Worm (Caenorhabditis elegans) whole organism, L4 larva: ENCODE measurements around the gene sfxn-1.4.

Source experiments
- D1046.2 ChIP-seq: fragments of 200-800 bp; sonication (Bioruptor generic); IDR thresholded peaks from 2 replicates; pipeline ENCODE4 v1.3.6; 2022; ENCODE audit warnings: missing genetic modification characterization, missing compliant biosample characterization
- F10B5.3 ChIP-seq: sonication (generic microtip); optimal IDR thresholded peaks from 2 replicates; lab custom pipeline; 2016; ENCODE audit warnings: mild to moderate bottlenecking, missing genetic modification characterization, missing compliant biosample characterization
- F37D6.2 ChIP-seq: sonication (generic microtip); optimal IDR thresholded peaks from 2 replicates; lab custom pipeline; 2016; ENCODE audit warnings: mild to moderate bottlenecking, missing genetic modification characterization, missing compliant biosample characterization
- F44E2.7 ChIP-seq: fragments of 200-800 bp; sonication (Bioruptor generic); IDR thresholded peaks from 2 replicates; pipeline ENCODE4 v2.1.2; 2022; ENCODE audit warnings: missing genetic modification characterization, missing compliant biosample characterization
- T20F7.1 ChIP-seq: fragments of 200-800 bp; sonication (Bioruptor generic); optimal IDR thresholded peaks from 2 replicates; lab custom pipeline; 2018; ENCODE audit warnings: mild to moderate bottlenecking, missing genetic modification characterization, missing compliant biosample characterization
- Y105C5A.15 ChIP-seq: fragments of 200-800 bp; sonication (Bioruptor generic); IDR thresholded peaks from 2 replicates; pipeline ENCODE4 v1.3.6; 2022; ENCODE audit warnings: missing genetic modification characterization, missing compliant biosample characterization
- Y48G9A.11 ChIP-seq: fragments of 200-800 bp; sonication (Bioruptor generic); IDR thresholded peaks from 2 replicates; pipeline ENCODE4 v1.3.6; 2022; ENCODE audit warnings: missing genetic modification reagents, missing genetic modification characterization, missing compliant biosample characterization
- Y5F2A.4 ChIP-seq: fragments of 200-800 bp; sonication (Bioruptor generic); optimal IDR thresholded peaks from 2 replicates; lab custom pipeline; 2018; ENCODE audit warnings: mild to moderate bottlenecking, missing genetic modification characterization, missing compliant biosample characterization
- ZK337.2 ChIP-seq: fragments of 200-800 bp; sonication (Bioruptor generic); IDR thresholded peaks from 2 replicates; pipeline ENCODE4 v1.3.6; 2022; ENCODE audit warnings: missing genetic modification reagents, missing genetic modification characterization, missing compliant biosample characterization
- aly-2 ChIP-seq: sonication (generic microtip); optimal IDR thresholded peaks from 2 replicates; lab custom pipeline; 2018; ENCODE audit warnings: missing biosample characterization, missing genetic modification characterization
- ceh-20 ChIP-seq: fragments of 200-800 bp; sonication (Bioruptor generic); IDR thresholded peaks from 2 replicates; pipeline ENCODE4 v1.3.6; 2022; ENCODE audit warnings: missing genetic modification reagents, missing genetic modification characterization, missing compliant biosample characterization
- ceh-32 ChIP-seq: sonication (generic microtip); optimal IDR thresholded peaks from 2 replicates; lab custom pipeline; 2016; ENCODE audit warnings: mild to moderate bottlenecking, missing genetic modification characterization, missing compliant biosample characterization; ENCODE audit not compliant: poor library complexity
- ceh-82 ChIP-seq: sonication (generic microtip); optimal IDR thresholded peaks from 2 replicates; lab custom pipeline; 2017; ENCODE audit warnings: missing biosample characterization, missing genetic modification characterization
- cey-2 ChIP-seq: sonication (generic microtip); optimal IDR thresholded peaks from 3 replicates; lab custom pipeline; 2017; ENCODE audit warnings: missing genetic modification characterization, mild to moderate bottlenecking, missing compliant biosample characterization, antibody characterized with exemption, borderline replicate concordance; ENCODE audit not compliant: insufficient read depth
- daf-16 ChIP-seq, 3 experiments: sonication (generic microtip); optimal IDR thresholded peaks; 2 replicates each; lab custom pipeline; 2016 to 2017; ENCODE audit warnings: missing genetic modification characterization in 3 of 3, missing genetic modification reagents in 3 of 3, mild to moderate bottlenecking in 2 of 3, missing compliant biosample characterization in 2 of 3, missing biosample characterization in 1 of 3, moderate library complexity in 1 of 3
- daf-19 ChIP-seq: fragments of 200-800 bp; sonication (Bioruptor generic); conservative IDR thresholded peaks from 2 replicates; pipeline ENCODE4 v1.3.6; 2022; ENCODE audit warnings: missing genetic modification characterization, missing compliant biosample characterization
- dmd-6 ChIP-seq: fragments of 200-800 bp; sonication (Bioruptor generic); IDR thresholded peaks from 2 replicates; pipeline ENCODE4 v1.3.6; 2022; ENCODE audit warnings: missing genetic modification reagents, missing genetic modification characterization, missing compliant biosample characterization
- dpl-1 ChIP-seq: fragments of 150-350 bp; optimal IDR thresholded peaks from 2 replicates; lab custom pipeline; 2014; ENCODE audit warnings: missing biosample characterization, missing genetic modification reagents, missing genetic modification characterization
- duxl-1 ChIP-seq: sonication (generic microtip); optimal IDR thresholded peaks from 2 replicates; lab custom pipeline; 2016; ENCODE audit warnings: mild to moderate bottlenecking, missing genetic modification characterization, moderate library complexity, missing compliant biosample characterization; ENCODE audit not compliant: poor library complexity
- fkh-10 ChIP-seq: fragments of 150-350 bp; optimal IDR thresholded peaks from 2 replicates; lab custom pipeline; 2014; ENCODE audit warnings: missing biosample characterization, missing genetic modification reagents, missing genetic modification characterization
- hif-1 ChIP-seq, 2 experiments: sonication (generic microtip); optimal IDR thresholded peaks; 2 replicates each; lab custom pipeline; 2016 to 2017; ENCODE audit warnings: missing compliant biosample characterization in 2 of 2, missing genetic modification characterization in 2 of 2, missing genetic modification reagents in 2 of 2, missing genotype in 2 of 2, mild to moderate bottlenecking in 1 of 2
- lim-7 ChIP-seq: fragments of 200-800 bp; sonication (Bioruptor generic); IDR thresholded peaks from 2 replicates; pipeline ENCODE4 v1.3.6; 2022; ENCODE audit warnings: missing genetic modification characterization, missing compliant biosample characterization
- lin-15B ChIP-seq: fragments of 150-350 bp; sonication (generic microtip); optimal IDR thresholded peaks from 3 replicates; lab custom pipeline; 2014; ENCODE audit warnings: missing biosample characterization, missing genetic modification characterization
- lin-29 ChIP-seq: fragments of 200-800 bp; sonication (Bioruptor generic); IDR thresholded peaks from 2 replicates; pipeline ENCODE4 v1.3.6; 2022; ENCODE audit warnings: missing genetic modification reagents, missing genetic modification characterization, missing compliant biosample characterization
- lin-38 ChIP-seq: fragments of 200-800 bp; sonication (Bioruptor generic); IDR thresholded peaks from 2 replicates; pipeline ENCODE4 v1.3.6; 2022; ENCODE audit warnings: missing genetic modification reagents, missing genetic modification characterization, missing compliant biosample characterization
- madf-5 ChIP-seq, 2 experiments: fragments of 200-800 bp; sonication (Bioruptor generic); IDR thresholded peaks; 2 replicates each; pipeline ENCODE4 v1.3.6; 2022; ENCODE audit warnings: missing compliant biosample characterization in 2 of 2, missing genetic modification characterization in 2 of 2
- madf-9 ChIP-seq: fragments of 200-800 bp; sonication (Bioruptor generic); conservative IDR thresholded peaks from 2 replicates; pipeline ENCODE4 v1.3.6; 2022; ENCODE audit warnings: missing genetic modification reagents, missing genetic modification characterization, missing compliant biosample characterization
- mes-2 ChIP-seq: sonication (generic microtip); optimal IDR thresholded peaks from 2 replicates; lab custom pipeline; 2016; ENCODE audit warnings: missing genotype, mild to moderate bottlenecking, missing genetic modification characterization, missing compliant biosample characterization; ENCODE audit not compliant: poor library complexity, severe bottlenecking
- mxl-2 ChIP-seq: fragments of 200-800 bp; sonication (Bioruptor generic); conservative IDR thresholded peaks from 2 replicates; pipeline ENCODE4 v1.3.6; 2022; ENCODE audit warnings: missing genetic modification reagents, missing genetic modification characterization, missing compliant biosample characterization
- mxl-3 ChIP-seq: fragments of 200-800 bp; sonication (Bioruptor generic); optimal IDR thresholded peaks from 2 replicates; lab custom pipeline; 2018; ENCODE audit warnings: mild to moderate bottlenecking, missing genetic modification characterization, missing compliant biosample characterization
- nhr-102 ChIP-seq: sonication (generic microtip); optimal IDR thresholded peaks from 2 replicates; lab custom pipeline; 2016; ENCODE audit warnings: mild to moderate bottlenecking, missing genetic modification characterization, moderate library complexity, missing compliant biosample characterization
- nhr-111 ChIP-seq: fragments of 200-800 bp; sonication (Bioruptor generic); optimal IDR thresholded peaks from 2 replicates; lab custom pipeline; 2018; ENCODE audit warnings: mild to moderate bottlenecking, missing genetic modification characterization, missing compliant biosample characterization
- nhr-237 ChIP-seq: sonication (generic microtip); optimal IDR thresholded peaks from 2 replicates; lab custom pipeline; 2017; ENCODE audit warnings: missing biosample characterization, missing genetic modification characterization
- nhr-28 ChIP-seq: fragments of 150-350 bp; optimal IDR thresholded peaks from 2 replicates; lab custom pipeline; 2014; ENCODE audit warnings: missing biosample characterization, missing genetic modification characterization
- nhr-48 ChIP-seq: sonication (generic microtip); optimal IDR thresholded peaks from 2 replicates; lab custom pipeline; 2016; ENCODE audit warnings: mild to moderate bottlenecking, missing genetic modification characterization, missing compliant biosample characterization
- nhr-76 ChIP-seq: fragments of 150-350 bp; optimal IDR thresholded peaks from 2 replicates; lab custom pipeline; 2014; ENCODE audit warnings: missing biosample characterization, missing genetic modification characterization
- pha-4 ChIP-seq, 2 experiments: fragments of 150-350 bp in 1 of 2; fragments of 200-800 bp in 1 of 2; sonication (Bioruptor generic) in 1 of 2; IDR thresholded peaks in 1 of 2; optimal IDR thresholded peaks in 1 of 2; 2 replicates each; pipeline versions ENCODE4 v1.3.6 to Lab custom; 2014 to 2022; ENCODE audit warnings: missing genetic modification characterization in 2 of 2, missing genetic modification reagents in 2 of 2, missing biosample characterization in 1 of 2, missing compliant biosample characterization in 1 of 2
- php-3 ChIP-seq: fragments of 200-800 bp; sonication (Bioruptor generic); IDR thresholded peaks from 2 replicates; pipeline ENCODE4 v1.3.6; 2022; ENCODE audit warnings: missing genetic modification reagents, missing genetic modification characterization, missing compliant biosample characterization
- rbr-2 ChIP-seq: sonication (generic microtip); optimal IDR thresholded peaks from 2 replicates; lab custom pipeline; 2016; ENCODE audit warnings: missing genotype, missing genetic modification characterization, missing compliant biosample characterization
- saeg-2 ChIP-seq: fragments of 200-800 bp; sonication (Bioruptor generic); IDR thresholded peaks from 2 replicates; pipeline ENCODE4 v1.3.6; 2022; ENCODE audit warnings: missing genetic modification reagents, missing genetic modification characterization, missing compliant biosample characterization
- sdz-12 ChIP-seq: fragments of 200-800 bp; sonication (Bioruptor generic); optimal IDR thresholded peaks from 2 replicates; lab custom pipeline; 2018; ENCODE audit warnings: mild to moderate bottlenecking, missing genetic modification characterization, missing compliant biosample characterization
- set-16 ChIP-seq: fragments of 200-800 bp; sonication (Bioruptor generic); IDR thresholded peaks from 2 replicates; pipeline ENCODE4 v1.3.6; 2022; ENCODE audit warnings: missing genetic modification reagents, missing genetic modification characterization, missing compliant biosample characterization
- skn-1 ChIP-seq: fragments of 150-350 bp; optimal IDR thresholded peaks from 2 replicates; lab custom pipeline; 2014; ENCODE audit warnings: missing biosample characterization, missing genetic modification characterization
- spr-3 ChIP-seq: fragments of 200-800 bp; sonication (Bioruptor generic); optimal IDR thresholded peaks from 2 replicates; lab custom pipeline; 2018; ENCODE audit warnings: mild to moderate bottlenecking, missing genetic modification characterization, missing compliant biosample characterization
- unc-39 ChIP-seq: sonication (generic microtip); optimal IDR thresholded peaks from 2 replicates; lab custom pipeline; 2017; ENCODE audit warnings: missing biosample characterization, missing genetic modification characterization
- vab-7 ChIP-seq: fragments of 200-800 bp; sonication (Bioruptor generic); IDR thresholded peaks from 2 replicates; pipeline ENCODE4 v1.3.6; 2022; ENCODE audit warnings: missing genetic modification reagents, missing genetic modification characterization, missing compliant biosample characterization
- zag-1 ChIP-seq: fragments of 150-350 bp; optimal IDR thresholded peaks from 2 replicates; lab custom pipeline; 2014; ENCODE audit warnings: missing biosample characterization, missing genetic modification characterization
- zip-11 ChIP-seq: fragments of 200-800 bp; sonication (Bioruptor generic); IDR thresholded peaks from 2 replicates; pipeline ENCODE4 v1.3.6; 2022; ENCODE audit warnings: missing genetic modification characterization, missing compliant biosample characterization
- ztf-7 ChIP-seq: fragments of 150-350 bp; optimal IDR thresholded peaks from 2 replicates; lab custom pipeline; 2014; ENCODE audit warnings: missing biosample characterization, missing genetic modification characterization

The sfxn-1.4 gene

ce11 chrII:11635745-11636161, 45.3 kb downstream of the sfxn-1.4 start (continued):
- TF ChIP-seq mes-2 (tag; lab: Kevin White, UChicago) (peak; percentile 74), ceh-32 (tag; lab: Kevin White, UChicago) (no peak), ZK337.2 (GFP tag; lab: Robert Waterston, UW) (no peak), F44E2.7 (GFP tag; lab: Robert Waterston, UW) (0 out of 2 replicates have a peak, but pooled peaks have one; percentile 21), nhr-102 (peak; percentile 51), duxl-1 (tag; lab: Kevin White, UChicago) (peak; percentile 56), lin-29 (GFP tag; lab: Robert Waterston, UW) (no peak), daf-19 (no peak), Y48G9A.11 (GFP tag; lab: Robert Waterston, UW) (no peak), pha-4 (GFP tag; IDR thresholded peaks at IDR 0.05; lab: Robert Waterston, UW) (peak; percentile 74; the same call in 1 of the 2 replicates), pha-4 (tag; optimal IDR thresholded peaks at IDR 0.05; lab: Kevin White, UChicago) (peak; percentile 97), nhr-237 (tag; lab: Kevin White, UChicago) (peak; percentile 9), cey-2 (peak; percentile 67), sdz-12 (no peak), dmd-6 (peak; percentile 85), nhr-28 (tag; lab: Kevin White, UChicago) (peak; percentile 83), spr-3 (GFP tag; lab: Kevin White, UChicago) (no peak), daf-16 (GFP tag; optimal IDR thresholded peaks at IDR 0.05; lab: Kevin White, UChicago) (peak in 1 of 2 experiments; percentile 48), daf-16 (tag; optimal IDR thresholded peaks at IDR 0.05; lab: Kevin White, UChicago) (peak; percentile 76), T20F7.1 (no peak), lin-38 (GFP tag; lab: Robert Waterston, UW) (peak; percentile 45; the same call in 1 of the 2 replicates), zag-1 (tag; lab: Kevin White, UChicago) (no peak), set-16 (GFP tag; lab: Robert Waterston, UW) (peak; percentile 49), skn-1 (no peak), mxl-2 (GFP tag; lab: Robert Waterston, UW) (0 out of 2 replicates have a peak, but pooled peaks have one; percentile 57), ceh-82 (tag; lab: Kevin White, UChicago) (no peak), nhr-76 (tag; lab: Kevin White, UChicago) (no peak), madf-5 (GFP tag; IDR thresholded peaks at IDR 0.05; lab: Robert Waterston, UW) (no peak), F10B5.3 (tag; lab: Kevin White, UChicago) (no peak), dpl-1 (GFP tag; lab: Kevin White, UChicago) (peak; percentile 32), ztf-7 (tag; lab: Kevin White, UChicago) (no peak), nhr-111 (no peak), zip-11 (GFP tag; lab: Robert Waterston, UW) (no peak), php-3 (GFP tag; lab: Robert Waterston, UW) (0 out of 2 replicates have a peak, but pooled peaks have one; percentile 45), mxl-3 (GFP tag; lab: Kevin White, UChicago) (peak; percentile 78), unc-39 (tag; lab: Kevin White, UChicago) (no peak), aly-2 (tag; lab: Kevin White, UChicago) (no peak), madf-9 (GFP tag; lab: Robert Waterston, UW) (no peak; the same call in 1 of the 2 replicates), Y105C5A.15 (GFP tag; lab: Robert Waterston, UW) (no peak), rbr-2 (peak; percentile 80), F37D6.2 (no peak), ceh-20 (0 out of 2 replicates have a peak, but pooled peaks have one; percentile 6), vab-7 (GFP tag; lab: Robert Waterston, UW) (no peak), D1046.2 (GFP tag; lab: Robert Waterston, UW) (no peak), Y5F2A.4 (GFP tag; lab: Kevin White, UChicago) (no peak), lin-15B (tag; lab: Kevin White, UChicago) (no peak), nhr-48 (tag; lab: Kevin White, UChicago) (peak; percentile 92), saeg-2 (peak; percentile 45; the same call in 1 of the 2 replicates), hif-1 (tag; optimal IDR thresholded peaks at IDR 0.05; lab: Kevin White, UChicago) (peak in 1 of 2 experiments; percentile 36), lim-7 (GFP tag; lab: Robert Waterston, UW) (0 out of 2 replicates have a peak, but pooled peaks have one; percentile 4), fkh-10 (GFP tag; lab: Kevin White, UChicago) (peak; percentile 37)
